Fruit fly (Drosophila melanogaster) whole organism, embryonic: ENCODE results near the gene soti.

Experiments
- Adf1 ChIP-seq: fragments of 200-800 bp; sonication (Bioruptor generic); IDR thresholded peaks from 2 replicates; pipeline ENCODE4 v1.3.6; 2022; ENCODE audit warnings: missing biosample characterization, missing genetic modification characterization
- CG6254 ChIP-seq: fragments of 200-800 bp; sonication (Bioruptor generic); optimal IDR thresholded peaks from 3 replicates; lab custom pipeline; 2017; ENCODE audit warnings: mild to moderate bottlenecking, missing biosample characterization, missing genetic modification reagents, missing genetic modification characterization
- CG7271 ChIP-seq: fragments of 200-800 bp; sonication (Bioruptor generic); optimal IDR thresholded peaks from 2 replicates; lab custom pipeline; 2018; ENCODE audit warnings: missing biosample characterization, mild to moderate bottlenecking, missing genetic modification characterization, moderate library complexity
- Hmr ChIP-seq: fragments of 200-800 bp; sonication (Bioruptor generic); optimal IDR thresholded peaks from 3 replicates; lab custom pipeline; 2017; ENCODE audit warnings: mild to moderate bottlenecking, missing biosample characterization, missing genetic modification reagents, missing genetic modification characterization

DNA sequence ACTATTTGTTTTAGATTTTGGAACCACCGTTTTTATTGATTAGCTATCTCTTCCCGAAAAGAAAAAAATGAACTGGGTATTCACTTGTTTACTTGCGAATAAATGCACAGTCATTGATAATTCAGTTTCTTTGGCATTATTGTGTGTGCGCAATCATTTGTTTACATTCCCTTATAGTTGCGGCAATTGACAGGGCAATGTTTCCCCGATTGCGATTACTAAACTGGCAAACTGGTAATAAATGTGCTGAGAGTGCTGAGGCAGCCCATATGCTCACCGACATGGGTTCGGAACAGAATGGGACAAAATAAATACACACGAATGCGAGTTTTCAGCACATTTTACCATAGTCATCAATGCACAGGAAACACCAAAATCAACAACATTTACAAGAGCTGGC is 15.6 kb downstream of the soti start:
- TF ChIP-seq Adf1 (GFP tag; lab: Robert Waterston, UW) (no peak), CG7271 (tag; lab: Kevin White, UChicago) (no peak), CG6254 (GFP tag; lab: Kevin White, UChicago) (no peak), Hmr (GFP tag; lab: Kevin White, UChicago) (no peak)
